Worm (Caenorhabditis elegans): ENCODE results near the gene gyg-2.
A peak's percentile ranks its signal among the peaks of the same experiment; 100 is the strongest.

Gene gyg-2

DNA sequence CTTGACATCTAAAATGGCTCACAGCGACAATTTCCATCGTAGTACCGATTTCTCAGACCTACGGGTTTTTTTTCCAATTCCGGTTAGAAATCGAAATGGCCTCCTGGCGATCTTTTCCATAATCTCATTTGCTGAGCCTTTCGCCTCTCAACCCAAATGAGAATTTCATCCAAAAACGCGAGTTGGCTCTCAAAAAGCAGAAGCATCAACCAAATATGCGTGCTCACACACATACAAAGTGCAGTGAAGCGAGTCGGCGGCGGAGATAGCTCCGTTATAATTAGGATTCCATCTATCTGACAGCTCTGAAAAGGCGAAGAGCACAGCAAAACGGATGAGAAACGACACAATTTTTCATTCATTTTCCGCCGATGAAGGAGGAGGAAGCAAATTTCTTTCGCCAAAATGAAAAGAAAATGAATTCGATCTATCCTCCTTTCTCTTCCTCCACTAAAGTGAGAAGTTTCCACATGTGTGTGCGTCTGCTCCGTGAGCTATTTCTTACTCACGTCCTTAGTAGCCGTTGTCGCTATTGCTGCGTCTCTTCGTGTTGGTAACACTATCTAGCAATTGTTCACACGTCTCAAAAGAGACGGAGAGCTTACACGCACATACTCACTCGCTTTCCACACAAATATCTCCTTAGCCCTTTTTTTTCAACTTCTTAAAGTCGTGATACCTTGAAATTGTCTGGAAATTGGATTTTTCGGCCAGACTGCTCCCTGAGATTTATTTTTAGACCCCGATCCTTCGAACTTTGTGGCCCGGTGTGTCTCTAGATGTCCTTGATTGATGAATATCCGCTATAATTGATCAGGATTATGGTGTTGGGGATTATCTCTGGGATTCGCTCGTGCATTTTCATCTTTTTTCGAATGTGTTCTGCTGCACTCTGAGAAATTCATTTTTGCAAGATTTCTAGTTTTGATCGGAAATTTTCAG, 6.3 kb upstream of the gyg-2 start:
- peak; percentile 27 for TF ChIP-seq fkh-10 (GFP tag; optimal IDR thresholded peaks at IDR 0.05)
- TF ChIP-seq pha-4 (tag; optimal IDR thresholded peaks at IDR 0.05): no peak
- no peak for TF ChIP-seq ZK546.5 (tag; optimal IDR thresholded peaks at IDR 0.05)
- TF ChIP-seq ceh-16 (tag; optimal IDR thresholded peaks at IDR 0.05): no peak
- TF ChIP-seq ceh-82 (tag; optimal IDR thresholded peaks at IDR 0.05): no peak
- no peak for TF ChIP-seq sea-2 (GFP tag; optimal IDR thresholded peaks at IDR 0.05)
- peak; percentile 35 for TF ChIP-seq hmg-11 (tag; optimal IDR thresholded peaks at IDR 0.05)
- TF ChIP-seq daf-12 (tag; optimal IDR thresholded peaks at IDR 0.05): no peak
- peak; percentile 21 for TF ChIP-seq nfya-1 (tag; optimal IDR thresholded peaks at IDR 0.05; ENCODE audit: insufficient read depth)
- TF ChIP-seq nhr-237 (tag; optimal IDR thresholded peaks at IDR 0.05): no peak

DNA sequence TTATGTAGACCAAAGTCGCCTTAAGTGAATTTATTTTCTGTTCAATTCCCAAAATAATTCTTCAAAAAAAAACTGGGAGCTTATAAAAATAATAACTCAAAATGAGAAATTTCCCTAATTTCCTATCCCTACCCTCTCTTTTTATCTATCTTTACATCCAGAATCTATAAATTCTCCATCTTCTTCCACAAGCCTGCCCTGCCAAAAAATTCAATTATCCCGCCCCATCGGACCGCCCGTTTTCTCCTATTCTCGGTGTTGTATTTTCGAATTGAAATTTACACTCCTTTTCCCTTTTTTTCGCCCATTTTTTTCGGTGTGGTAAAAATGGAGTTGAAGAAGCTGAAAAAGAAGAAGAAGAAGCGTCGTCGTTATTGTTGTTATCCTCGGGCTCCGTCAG, 3.4 kb upstream of the gyg-2 start:
- TF ChIP-seq ZK546.5 (tag; optimal IDR thresholded peaks at IDR 0.05) (no peak), ceh-28 (tag; optimal IDR thresholded peaks at IDR 0.05) (no peak), zag-1 (tag; optimal IDR thresholded peaks at IDR 0.05) (no peak), nhr-11 (tag; optimal IDR thresholded peaks at IDR 0.05) (no peak), nfya-1 (tag; optimal IDR thresholded peaks at IDR 0.05; ENCODE audit: insufficient read depth) (no peak), ztf-11 (tag; optimal IDR thresholded peaks at IDR 0.05) (no peak), sea-2 (GFP tag; optimal IDR thresholded peaks at IDR 0.05) (no peak), nhr-12 (tag; optimal IDR thresholded peaks at IDR 0.05) (no peak), elt-3 (tag; optimal IDR thresholded peaks at IDR 0.05) (no peak), elt-1 (tag; optimal IDR thresholded peaks at IDR 0.05) (no peak), egl-5 (tag; optimal IDR thresholded peaks at IDR 0.05) (no peak), nhr-23 (tag; optimal IDR thresholded peaks at IDR 0.05) (no peak), egl-27 (tag; optimal IDR thresholded peaks at IDR 0.05) (no peak), tbx-2 (tag; optimal IDR thresholded peaks at IDR 0.05) (no peak), nhr-25 (tag; optimal IDR thresholded peaks at IDR 0.05) (no peak), ceh-9 (tag; optimal IDR thresholded peaks at IDR 0.05) (no peak), ama-1 (optimal IDR thresholded peaks at IDR 0.05) (no peak), mml-1 (tag; optimal IDR thresholded peaks at IDR 0.05) (no peak), pha-4 (tag; optimal IDR thresholded peaks at IDR 0.05) (no peak)

DNA sequence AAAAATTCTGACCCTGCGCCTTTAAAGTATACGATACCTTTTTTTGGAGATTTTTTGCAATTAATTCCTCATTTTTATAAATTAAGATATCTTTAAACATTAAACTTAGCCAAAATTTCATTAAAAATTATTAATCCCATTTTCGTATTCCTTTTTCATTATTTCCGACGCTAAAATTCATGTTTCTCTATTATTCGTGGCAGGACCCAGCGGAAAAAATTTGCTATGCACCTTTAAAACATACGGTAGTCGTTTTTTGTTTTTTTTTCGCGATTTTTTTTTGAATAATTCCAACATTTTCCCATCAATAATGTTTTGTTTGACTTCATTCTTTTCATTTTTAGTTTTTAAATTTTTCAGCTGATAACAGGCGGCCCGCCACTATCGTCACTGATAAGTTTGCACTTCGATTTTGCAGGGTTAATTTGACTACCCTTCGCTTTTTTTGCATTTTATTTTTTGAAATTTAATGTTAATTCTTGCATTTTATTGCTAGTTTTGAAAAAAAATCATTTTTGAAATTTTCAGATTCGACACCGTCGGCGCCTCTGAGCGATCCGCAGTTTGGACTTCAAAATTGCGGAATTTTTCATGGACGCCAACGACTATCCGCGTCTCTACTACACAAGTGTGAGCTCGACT, 1.1 kb upstream of the gyg-2 start, which contains the start of gene dkf-2:
TSS of gene dkf-2 (plus strand) at position 592 of the 642 bp plus-strand sequence.
- TF ChIP-seq nhr-12 (tag; optimal IDR thresholded peaks at IDR 0.05) (no peak), unc-62 (GFP tag; optimal IDR thresholded peaks at IDR 0.05) (no peak), nhr-237 (tag; optimal IDR thresholded peaks at IDR 0.05) (no peak), elt-3 (tag; optimal IDR thresholded peaks at IDR 0.05) (no peak), fkh-10 (GFP tag; optimal IDR thresholded peaks at IDR 0.05) (no peak), ztf-4 (tag; optimal IDR thresholded peaks at IDR 0.05) (no peak), nhr-76 (tag; optimal IDR thresholded peaks at IDR 0.05) (no peak), mdl-1 (tag; optimal IDR thresholded peaks at IDR 0.05) (no peak), lin-39 (tag; optimal IDR thresholded peaks at IDR 0.05) (no peak)

DNA sequence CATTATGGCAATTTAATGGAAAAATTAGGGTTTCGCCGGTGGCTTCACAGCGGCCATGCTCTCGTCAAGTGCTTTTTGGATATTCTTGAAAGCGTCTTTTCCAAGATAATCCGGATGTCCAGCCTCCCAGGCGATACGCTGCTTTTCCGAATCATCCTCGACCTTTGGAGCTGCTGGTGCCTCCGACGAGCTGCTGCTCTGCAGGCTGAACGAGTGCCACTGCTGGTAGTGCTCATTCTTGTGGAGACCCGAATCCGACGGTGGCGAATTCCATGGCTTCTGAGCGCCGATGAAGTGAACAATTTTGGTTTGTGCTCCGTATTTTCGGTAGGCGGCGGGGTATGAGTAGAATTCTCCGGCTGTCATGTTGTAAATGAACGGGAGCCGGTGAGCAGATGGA, 844 bp downstream of the gyg-2 start:
- TF ChIP-seq nhr-23 (tag; optimal IDR thresholded peaks at IDR 0.05): no peak
- TF ChIP-seq aly-2 (tag; optimal IDR thresholded peaks at IDR 0.05): no peak
- TF ChIP-seq nhr-76 (tag; optimal IDR thresholded peaks at IDR 0.05): no peak
- TF ChIP-seq tbx-2 (tag; optimal IDR thresholded peaks at IDR 0.05): no peak
- no peak for TF ChIP-seq jun-1 (tag; optimal IDR thresholded peaks at IDR 0.05)
- TF ChIP-seq unc-39 (tag; optimal IDR thresholded peaks at IDR 0.05): no peak
- no peak for TF ChIP-seq ceh-9 (tag; optimal IDR thresholded peaks at IDR 0.05)
- TF ChIP-seq sea-2 (GFP tag; optimal IDR thresholded peaks at IDR 0.05): no peak
- TF ChIP-seq ceh-28 (tag; optimal IDR thresholded peaks at IDR 0.05): no peak
- TF ChIP-seq nhr-67 (tag; optimal IDR thresholded peaks at IDR 0.05): no peak
- TF ChIP-seq ama-1 (optimal IDR thresholded peaks at IDR 0.05): no peak
- TF ChIP-seq lin-39 (tag; optimal IDR thresholded peaks at IDR 0.05): no peak

Measured in whole organism, L3 larva.